Worm (Caenorhabditis elegans): Measurements from ENCODE around the gene C25H3.14.

The C25H3.14 gene

ce11 chrII:5707532-5707931 is 12.6 kb downstream of the C25H3.14 start, which contains the start of gene osta-2:
osta-2 (plus strand) TSS chrII:5707691.
- TF ChIP-seq klf-2 (GFP tag; conservative IDR thresholded peaks at IDR 0.05) = no peak

DNA sequence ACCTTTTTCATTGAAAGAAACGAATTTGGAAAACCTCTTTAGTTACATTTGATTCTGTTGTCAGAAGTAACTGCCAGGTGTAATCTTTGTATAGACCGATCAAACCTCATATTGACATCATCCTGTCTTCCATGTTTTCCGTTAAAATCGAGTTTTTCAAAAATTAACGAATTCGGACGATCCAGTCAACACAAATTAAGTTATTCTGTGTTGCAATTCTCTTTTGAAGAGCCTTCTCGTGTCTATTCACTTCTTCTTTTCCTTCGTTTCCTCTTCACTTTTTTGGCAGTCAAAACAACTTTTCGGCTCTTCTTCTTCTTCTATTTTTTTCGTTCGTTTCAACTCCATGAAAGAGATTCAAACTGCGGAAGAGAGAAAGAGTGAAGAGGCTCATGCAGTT is 13.3 kb downstream of the C25H3.14 start:
- TF ChIP-seq med-1 (GFP tag; optimal IDR thresholded peaks at IDR 0.05; ENCODE audit: insufficient read depth) (no peak), klf-2 (GFP tag; conservative IDR thresholded peaks at IDR 0.05) (no peak), cog-1 (tag; optimal IDR thresholded peaks at IDR 0.05) (no peak), T22C8.4 (GFP tag; IDR thresholded peaks at IDR 0.05) (no peak), flt-1 (GFP tag; IDR thresholded peaks at IDR 0.05) (no peak), ztf-29 (GFP tag; IDR thresholded peaks at IDR 0.05) (no peak), ref-1 (GFP tag; conservative IDR thresholded peaks at IDR 0.05) (no peak), ztf-23 (GFP tag; IDR thresholded peaks at IDR 0.05) (no peak), tab-1 (GFP tag; IDR thresholded peaks at IDR 0.05) (no peak)

DNA sequence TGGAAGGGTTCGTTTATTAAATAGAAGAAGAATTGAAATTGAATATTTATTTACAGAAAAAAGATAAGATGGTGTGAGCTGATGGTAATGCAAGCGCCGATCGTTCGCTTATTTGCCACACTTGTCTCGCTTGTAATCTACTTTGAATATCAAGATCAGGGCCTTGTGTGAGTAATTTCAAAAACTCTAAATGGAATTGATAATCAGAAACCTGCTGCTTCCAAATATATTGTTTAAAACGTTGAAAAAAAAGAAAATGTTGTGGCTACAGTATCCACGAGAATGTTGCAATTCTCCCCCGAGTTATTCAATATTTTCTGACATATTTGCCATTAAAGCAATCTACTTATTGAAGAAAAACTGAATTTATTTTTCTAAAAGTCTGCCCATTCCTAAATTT is 15.9 kb downstream of the C25H3.14 start:
- TF ChIP-seq T22C8.4 (GFP tag; IDR thresholded peaks at IDR 0.05) (no peak), tab-1 (GFP tag; IDR thresholded peaks at IDR 0.05) (no peak), med-1 (GFP tag; optimal IDR thresholded peaks at IDR 0.05; ENCODE audit: insufficient read depth) (no peak), flt-1 (GFP tag; IDR thresholded peaks at IDR 0.05) (no peak), cog-1 (tag; optimal IDR thresholded peaks at IDR 0.05) (no peak), klf-2 (GFP tag; conservative IDR thresholded peaks at IDR 0.05) (no peak), ztf-23 (GFP tag; IDR thresholded peaks at IDR 0.05) (no peak), ref-1 (GFP tag; conservative IDR thresholded peaks at IDR 0.05) (no peak)

DNA sequence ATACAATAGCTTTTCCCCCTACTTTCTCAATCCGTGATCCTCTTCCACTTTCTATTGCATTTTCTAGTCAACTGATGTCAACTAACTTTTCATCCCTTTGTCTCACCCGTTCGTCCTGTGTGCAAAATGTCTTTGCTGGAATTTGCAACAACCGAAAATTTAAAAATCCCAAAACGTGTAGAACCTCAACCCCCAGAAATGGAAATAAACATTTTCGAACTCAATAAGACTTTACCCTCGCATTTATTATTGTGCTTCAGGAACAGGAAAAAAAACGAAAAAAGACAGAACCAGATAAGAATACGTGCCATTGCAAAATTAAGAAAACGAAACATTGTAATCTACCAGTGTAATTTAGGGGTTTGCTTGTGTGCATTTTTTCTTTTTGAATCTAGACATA is 17.2 kb downstream of the C25H3.14 start:
- TF ChIP-seq ref-1 (GFP tag; conservative IDR thresholded peaks at IDR 0.05) (no peak), tab-1 (GFP tag; IDR thresholded peaks at IDR 0.05) (no peak), ztf-29 (GFP tag; IDR thresholded peaks at IDR 0.05) (no peak), T22C8.4 (GFP tag; IDR thresholded peaks at IDR 0.05) (no peak), med-1 (GFP tag; optimal IDR thresholded peaks at IDR 0.05; ENCODE audit: insufficient read depth) (no peak), cog-1 (tag; optimal IDR thresholded peaks at IDR 0.05) (no peak), klf-2 (GFP tag; conservative IDR thresholded peaks at IDR 0.05) (no peak), ztf-23 (GFP tag; IDR thresholded peaks at IDR 0.05) (no peak), flt-1 (GFP tag; IDR thresholded peaks at IDR 0.05) (no peak)

DNA sequence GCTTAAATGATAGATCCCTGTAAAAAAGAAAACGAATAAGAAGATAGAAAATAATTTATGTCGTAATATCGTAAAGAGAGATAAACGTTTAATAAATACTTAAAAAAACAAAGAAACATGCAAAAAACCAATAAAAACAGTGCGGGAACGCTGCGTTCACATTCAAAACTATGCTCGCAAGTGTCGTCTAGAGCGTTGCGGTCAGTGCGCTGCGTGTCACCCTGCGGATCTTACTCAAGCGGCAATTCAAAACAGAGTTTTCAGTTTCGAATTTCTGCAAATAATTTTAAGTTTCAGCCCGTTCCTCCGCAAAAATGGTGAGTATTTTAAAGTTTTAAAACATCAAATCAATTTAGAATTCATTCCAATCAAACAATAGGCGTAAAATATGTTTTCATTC is 19.9 kb downstream of the C25H3.14 start, which contains the start of the genes tiar-1 and lelo-4:
TSS of gene tiar-1 (minus strand) at position 17 of the 400 bp plus-strand sequence.
TSS of gene lelo-4 (plus strand) at position 118 of the 400 bp plus-strand sequence.
- TF ChIP-seq flt-1 (GFP tag; IDR thresholded peaks at IDR 0.05) (0 out of 2 replicates have a peak, but pooled peaks have one; percentile 13), T22C8.4 (GFP tag; IDR thresholded peaks at IDR 0.05) (no peak)

DNA sequence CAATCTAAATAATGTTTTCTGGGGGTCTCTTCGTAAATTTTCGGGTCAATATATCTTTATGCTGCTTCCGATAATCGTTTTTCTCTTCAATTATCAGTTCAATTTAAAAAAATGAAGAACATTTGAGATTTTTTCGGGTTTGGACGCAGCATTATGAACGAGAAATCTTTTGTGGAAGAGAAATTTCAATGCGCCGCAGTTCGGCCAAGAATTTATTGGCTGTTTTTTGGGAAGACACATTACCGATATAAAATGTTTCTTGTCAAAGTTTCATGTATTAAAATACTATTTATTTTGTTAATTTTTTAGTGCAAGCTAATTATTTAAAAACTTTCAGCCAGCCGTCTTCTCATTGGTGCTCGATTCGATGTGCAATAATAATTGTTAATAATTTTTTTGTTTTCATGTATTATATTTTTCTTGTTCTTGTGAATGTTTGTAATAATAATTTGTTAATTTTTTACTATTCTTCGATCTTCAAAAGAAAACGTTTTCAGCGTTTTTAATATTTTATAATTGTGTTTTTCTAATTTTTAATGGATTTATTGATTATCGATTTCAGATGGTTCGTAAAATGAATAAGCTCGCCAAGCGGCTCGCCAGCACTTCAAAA is 21.0 kb downstream of the C25H3.14 start, which contains the start of the genes C18A3.10 and C18A3.3:
TSS of gene C18A3.10 (minus strand) at position 101 of the 613 bp plus-strand sequence.
TSS of gene C18A3.3 (plus strand) at position 563 of the 613 bp plus-strand sequence.
- TF ChIP-seq ztf-29 (GFP tag; IDR thresholded peaks at IDR 0.05) = no peak
- no peak for TF ChIP-seq ref-1 (GFP tag; conservative IDR thresholded peaks at IDR 0.05)

DNA sequence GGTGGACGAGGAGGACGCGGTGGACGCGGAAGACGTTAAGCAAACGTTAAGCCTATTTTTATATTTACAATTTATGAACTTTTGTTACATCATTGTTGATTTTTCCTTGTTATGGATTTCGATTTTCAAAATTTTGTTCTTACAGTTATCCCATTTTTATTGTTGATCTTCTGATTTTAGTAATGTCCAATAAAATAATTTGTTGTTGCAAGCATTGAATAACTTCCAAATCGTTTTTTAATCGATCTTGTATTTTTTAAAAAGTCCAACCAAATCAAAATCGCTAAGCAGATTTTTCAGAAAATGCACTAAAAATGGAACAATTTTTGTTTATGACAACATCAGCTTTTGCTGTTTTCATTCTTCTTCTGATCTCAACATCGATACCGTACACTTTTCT is 22.9 kb downstream of the C25H3.14 start, which contains the start of gene zipt-3:
TSS of gene zipt-3 (plus strand) at position 301 of the 400 bp plus-strand sequence.
- TF ChIP-seq ztf-29 (GFP tag; IDR thresholded peaks at IDR 0.05) = no peak
- TF ChIP-seq cog-1 (tag; optimal IDR thresholded peaks at IDR 0.05) = no peak
- no peak for TF ChIP-seq med-1 (GFP tag; optimal IDR thresholded peaks at IDR 0.05; ENCODE audit: insufficient read depth)
- TF ChIP-seq flt-1 (GFP tag; IDR thresholded peaks at IDR 0.05) = no peak
- TF ChIP-seq ref-1 (GFP tag; conservative IDR thresholded peaks at IDR 0.05) = no peak
- TF ChIP-seq T22C8.4 (GFP tag; IDR thresholded peaks at IDR 0.05) = no peak
- no peak for TF ChIP-seq ztf-23 (GFP tag; IDR thresholded peaks at IDR 0.05)
- TF ChIP-seq klf-2 (GFP tag; conservative IDR thresholded peaks at IDR 0.05) = no peak
- no peak for TF ChIP-seq tab-1 (GFP tag; IDR thresholded peaks at IDR 0.05)

- TF ChIP-seq ztf-23 (GFP tag; IDR thresholded peaks at IDR 0.05) (no peak), klf-2 (GFP tag; conservative IDR thresholded peaks at IDR 0.05) (no peak), flt-1 (GFP tag; IDR thresholded peaks at IDR 0.05) (no peak), ztf-29 (GFP tag; IDR thresholded peaks at IDR 0.05) (no peak), ref-1 (GFP tag; conservative IDR thresholded peaks at IDR 0.05) (no peak), T22C8.4 (GFP tag; IDR thresholded peaks at IDR 0.05) (no peak), tab-1 (GFP tag; IDR thresholded peaks at IDR 0.05) (no peak), med-1 (GFP tag; optimal IDR thresholded peaks at IDR 0.05; ENCODE audit: insufficient read depth) (no peak), cog-1 (tag; optimal IDR thresholded peaks at IDR 0.05) (no peak)
These were observed 24.9 kb downstream of the C25H3.14 start, which contains the start of gene damt-1 for ce11 chrII:5719848-5720247. damt-1 (plus strand) TSS chrII:5720148.

ce11 chrII:5725094-5725493 is 30.2 kb downstream of the C25H3.14 start:
- no peak for TF ChIP-seq flt-1 (GFP tag; IDR thresholded peaks at IDR 0.05)
- TF ChIP-seq ztf-29 (GFP tag; IDR thresholded peaks at IDR 0.05) = no peak
- no peak for TF ChIP-seq T22C8.4 (GFP tag; IDR thresholded peaks at IDR 0.05)
- no peak for TF ChIP-seq tab-1 (GFP tag; IDR thresholded peaks at IDR 0.05)
- no peak for TF ChIP-seq klf-2 (GFP tag; conservative IDR thresholded peaks at IDR 0.05)
- TF ChIP-seq ref-1 (GFP tag; conservative IDR thresholded peaks at IDR 0.05) = no peak
- TF ChIP-seq cog-1 (tag; optimal IDR thresholded peaks at IDR 0.05) = no peak
- TF ChIP-seq med-1 (GFP tag; optimal IDR thresholded peaks at IDR 0.05; ENCODE audit: insufficient read depth) = no peak
- no peak for TF ChIP-seq ztf-23 (GFP tag; IDR thresholded peaks at IDR 0.05)

DNA sequence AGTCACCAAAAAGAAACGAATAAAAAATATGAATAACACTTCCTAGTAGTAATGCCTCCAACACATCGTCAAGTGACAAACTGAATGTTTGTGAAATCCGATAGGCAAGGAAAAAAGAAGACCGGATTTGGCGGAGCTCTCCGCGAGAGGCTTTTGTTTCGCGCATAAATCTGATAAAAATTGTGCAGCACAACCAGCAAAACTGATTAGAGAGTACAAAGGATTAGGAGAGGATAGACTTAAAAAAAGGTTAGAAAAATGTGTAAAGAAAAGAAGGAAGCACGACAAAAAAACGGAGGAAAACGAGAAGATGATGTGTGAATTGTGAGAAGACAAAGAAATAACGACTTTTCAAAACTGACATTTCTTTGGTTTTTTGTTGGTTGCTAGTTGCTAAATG is 32.8 kb downstream of the C25H3.14 start, which contains the start of gene rab-3:
TSS of gene rab-3 (minus strand) at position 147 of the 400 bp plus-strand sequence.
- no peak for TF ChIP-seq T22C8.4 (GFP tag; IDR thresholded peaks at IDR 0.05)
- TF ChIP-seq cog-1 (tag; optimal IDR thresholded peaks at IDR 0.05) = no peak
- no peak for TF ChIP-seq flt-1 (GFP tag; IDR thresholded peaks at IDR 0.05)
- no peak for TF ChIP-seq tab-1 (GFP tag; IDR thresholded peaks at IDR 0.05)
- no peak for TF ChIP-seq ztf-29 (GFP tag; IDR thresholded peaks at IDR 0.05)
